Fruit fly (Drosophila melanogaster) whole organism, embryonic: ENCODE results near the gene Dscam2.

Experiments
- Antp ChIP-seq: fragments of 200-800 bp; sonication (Bioruptor generic); optimal IDR thresholded peaks from 3 replicates; lab custom pipeline; 2016; ENCODE audit warnings: missing biosample characterization, missing genetic modification characterization
- B-H1 ChIP-seq: fragments of 200-800 bp; sonication (Bioruptor generic); IDR thresholded peaks from 3 replicates; pipeline ENCODE4 v1.3.6; 2022; ENCODE audit warnings: missing biosample characterization, missing genetic modification characterization
- C15 ChIP-seq: fragments of 200-800 bp; sonication (Bioruptor generic); IDR thresholded peaks from 3 replicates; pipeline ENCODE4 v1.3.6; 2022; ENCODE audit warnings: missing biosample characterization, missing genetic modification characterization
- CG11504 ChIP-seq: fragments of 200-800 bp; sonication (Bioruptor generic); optimal IDR thresholded peaks from 3 replicates; lab custom pipeline; 2019; ENCODE audit warnings: missing biosample characterization, mild to moderate bottlenecking, missing genetic modification characterization, moderate library complexity
- CG11723 ChIP-seq: fragments of 200-800 bp; sonication (Bioruptor generic); optimal IDR thresholded peaks from 2 replicates; lab custom pipeline; 2017; ENCODE audit warnings: missing biosample characterization, mild to moderate bottlenecking, missing genetic modification characterization
- CG12071 ChIP-seq: fragments of 200-800 bp; sonication (Bioruptor generic); optimal IDR thresholded peaks from 3 replicates; lab custom pipeline; 2018; ENCODE audit warnings: missing biosample characterization, mild to moderate bottlenecking, missing genetic modification characterization
- CG12219 ChIP-seq: fragments of 200-800 bp; sonication (Bioruptor generic); optimal IDR thresholded peaks from 3 replicates; lab custom pipeline; 2018; ENCODE audit warnings: missing biosample characterization, mild to moderate bottlenecking, missing genetic modification characterization
- CG12769 ChIP-seq: fragments of 200-800 bp; sonication (Bioruptor generic); optimal IDR thresholded peaks from 2 replicates; lab custom pipeline; 2019; ENCODE audit warnings: missing biosample characterization, mild to moderate bottlenecking, missing genetic modification characterization, moderate library complexity
- CG1529 ChIP-seq: fragments of 200-800 bp; sonication (Bioruptor generic); optimal IDR thresholded peaks from 3 replicates; lab custom pipeline; 2018; ENCODE audit warnings: missing biosample characterization, missing genetic modification characterization
- CG17612 ChIP-seq: fragments of 200-800 bp; sonication (Bioruptor generic); IDR thresholded peaks from 2 replicates; pipeline ENCODE4 v1.3.6; 2022; ENCODE audit warnings: missing biosample characterization, missing genetic modification characterization
- CG17829 ChIP-seq: fragments of 200-800 bp; optimal IDR thresholded peaks from 2 replicates; lab custom pipeline; 2019; ENCODE audit warnings: missing biosample characterization, mild to moderate bottlenecking, missing genetic modification characterization, moderate library complexity
- CG18011 ChIP-seq: fragments of 200-800 bp; sonication (Bioruptor generic); optimal IDR thresholded peaks from 2 replicates; lab custom pipeline; 2017; ENCODE audit warnings: missing biosample characterization, missing genetic modification characterization, mild to moderate bottlenecking, moderate library complexity, missing genotype
- CG18262 ChIP-seq: fragments of 200-800 bp; optimal IDR thresholded peaks from 3 replicates; lab custom pipeline; 2019; ENCODE audit warnings: missing biosample characterization, mild to moderate bottlenecking, missing genetic modification characterization, moderate library complexity
- CG2116 ChIP-seq: fragments of 200-800 bp; sonication (Bioruptor generic); optimal IDR thresholded peaks from 3 replicates; lab custom pipeline; 2018; ENCODE audit warnings: missing biosample characterization, mild to moderate bottlenecking, missing genetic modification characterization
- CG2712 ChIP-seq: fragments of 200-800 bp; optimal IDR thresholded peaks from 3 replicates; lab custom pipeline; 2019; ENCODE audit warnings: missing biosample characterization, mild to moderate bottlenecking, missing genetic modification characterization, moderate library complexity
- CG2875 ChIP-seq: fragments of 200-800 bp; sonication (Bioruptor generic); optimal IDR thresholded peaks from 2 replicates; lab custom pipeline; 2017; ENCODE audit warnings: missing biosample characterization, mild to moderate bottlenecking, missing genetic modification characterization, missing genetic modification reagents
- CG30431 ChIP-seq: fragments of 200-800 bp; sonication (Bioruptor generic); optimal IDR thresholded peaks from 2 replicates; lab custom pipeline; 2017; ENCODE audit warnings: missing biosample characterization, missing genetic modification characterization
- CG3163 ChIP-seq: fragments of 200-800 bp; sonication (Bioruptor generic); optimal IDR thresholded peaks from 3 replicates; lab custom pipeline; 2016; ENCODE audit warnings: missing biosample characterization, missing genetic modification characterization
- CG32767 ChIP-seq: fragments of 200-800 bp; sonication (Bioruptor generic); IDR thresholded peaks from 2 replicates; pipeline ENCODE4 v1.3.6; 2022; ENCODE audit warnings: missing biosample characterization, missing genetic modification characterization
- CG34224 ChIP-seq: fragments of 200-800 bp; sonication (Bioruptor generic); IDR thresholded peaks from 3 replicates; pipeline ENCODE4 v1.3.6; 2022; ENCODE audit warnings: missing biosample characterization, missing genetic modification characterization; ENCODE audit not compliant: partially characterized antibody
- CG3847 ChIP-seq: fragments of 200-800 bp; sonication (Bioruptor generic); IDR thresholded peaks from 2 replicates; pipeline ENCODE4 v1.3.6; 2022; ENCODE audit warnings: missing biosample characterization, missing genetic modification characterization
- CG6683 ChIP-seq: fragments of 200-800 bp; sonication (Bioruptor generic); optimal IDR thresholded peaks from 2 replicates; lab custom pipeline; 2017; ENCODE audit warnings: missing biosample characterization, mild to moderate bottlenecking, missing genetic modification characterization, missing genetic modification reagents
- CG7556 ChIP-seq: fragments of 200-800 bp; sonication (Bioruptor generic); optimal IDR thresholded peaks from 2 replicates; lab custom pipeline; 2017; ENCODE audit warnings: missing biosample characterization, mild to moderate bottlenecking, missing genetic modification characterization
- CG8359 ChIP-seq: fragments of 200-800 bp; sonication (Bioruptor generic); optimal IDR thresholded peaks from 2 replicates; lab custom pipeline; 2017; ENCODE audit warnings: missing biosample characterization, mild to moderate bottlenecking, missing genetic modification characterization, borderline replicate concordance
- CG8924 ChIP-seq: fragments of 200-800 bp; optimal IDR thresholded peaks from 3 replicates; lab custom pipeline; 2019; ENCODE audit warnings: missing biosample characterization, mild to moderate bottlenecking, missing genetic modification characterization, moderate library complexity
- Dfd ChIP-seq, 2 experiments: fragments of >200 bp; optimal IDR thresholded peaks; 2 replicates each; lab custom pipeline; 2017; ENCODE audit warnings: missing biosample characterization in 2 of 2, missing genetic modification characterization in 2 of 2
- E2f2 ChIP-seq: fragments of 200-800 bp; sonication (Bioruptor generic); IDR thresholded peaks from 2 replicates; pipeline ENCODE4 v1.3.6; 2022; ENCODE audit warnings: missing biosample characterization, missing genetic modification characterization
- GATAe ChIP-seq: fragments of 200-800 bp; sonication (Bioruptor generic); conservative IDR thresholded peaks from 2 replicates; pipeline ENCODE4 v1.3.6; 2022; ENCODE audit warnings: missing biosample characterization, missing genetic modification characterization
- Hey ChIP-seq: fragments of 200-800 bp; sonication (Bioruptor generic); optimal IDR thresholded peaks from 3 replicates; lab custom pipeline; 2018; ENCODE audit warnings: missing biosample characterization, mild to moderate bottlenecking, missing genetic modification characterization
- HmgD ChIP-seq: fragments of 200-800 bp; sonication (Bioruptor generic); optimal IDR thresholded peaks from 3 replicates; lab custom pipeline; 2016; ENCODE audit warnings: missing biosample characterization, missing genetic modification characterization
- Hr3 ChIP-seq: fragments of 200-800 bp; sonication (Bioruptor generic); optimal IDR thresholded peaks from 3 replicates; lab custom pipeline; 2016; ENCODE audit warnings: missing biosample characterization, missing genetic modification characterization
- Mrtf ChIP-seq: fragments of 200-800 bp; sonication (Bioruptor generic); IDR thresholded peaks from 3 replicates; pipeline ENCODE4 v1.3.6; 2022; ENCODE audit warnings: missing biosample characterization, missing genetic modification characterization
- Nf-YA ChIP-seq: fragments of 200-800 bp; sonication (Bioruptor generic); IDR thresholded peaks from 2 replicates; pipeline ENCODE4 v1.3.6; 2022; ENCODE audit warnings: missing biosample characterization, missing genetic modification characterization
- al ChIP-seq: fragments of 200-800 bp; sonication (Bioruptor generic); IDR thresholded peaks from 2 replicates; pipeline ENCODE4 v1.3.6; 2022; ENCODE audit warnings: missing biosample characterization, missing genetic modification characterization
- amos ChIP-seq: fragments of 200-800 bp; sonication (Bioruptor generic); IDR thresholded peaks from 2 replicates; pipeline ENCODE4 v1.3.6; 2022; ENCODE audit warnings: missing biosample characterization, missing genetic modification characterization; ENCODE audit not compliant: partially characterized antibody
- aop ChIP-seq: fragments of 200-800 bp; sonication (Bioruptor generic); IDR thresholded peaks from 2 replicates; pipeline ENCODE4 v1.3.6; 2022; ENCODE audit warnings: missing biosample characterization, missing genetic modification characterization
- ap ChIP-seq: fragments of 200-800 bp; sonication (Bioruptor generic); IDR thresholded peaks from 2 replicates; pipeline ENCODE4 v1.3.6; 2022; ENCODE audit warnings: missing biosample characterization, missing genetic modification characterization
- ase ChIP-seq: fragments of 200-800 bp; sonication (Bioruptor generic); IDR thresholded peaks from 3 replicates; pipeline ENCODE4 v1.3.6; 2022; ENCODE audit warnings: missing biosample characterization, missing genetic modification characterization
- cad ChIP-seq: fragments of >200 bp; optimal IDR thresholded peaks from 2 replicates; lab custom pipeline; 2017; ENCODE audit warnings: missing biosample characterization, missing genetic modification characterization
- cas ChIP-seq: fragments of 200-800 bp; sonication (Bioruptor generic); IDR thresholded peaks from 2 replicates; pipeline ENCODE4 v1.3.6; 2022; ENCODE audit warnings: missing biosample characterization, missing genetic modification characterization
- chm ChIP-seq: fragments of 200-800 bp; sonication (Bioruptor generic); IDR thresholded peaks from 2 replicates; pipeline ENCODE4 v1.3.6; 2022; ENCODE audit warnings: missing biosample characterization, missing genetic modification characterization
- croc ChIP-seq: fragments of 200-800 bp; sonication (Bioruptor generic); conservative IDR thresholded peaks from 3 replicates; pipeline ENCODE4 v1.3.6; 2022; ENCODE audit warnings: missing biosample characterization, missing genetic modification characterization
- dimm ChIP-seq: fragments of 200-800 bp; sonication (Bioruptor generic); IDR thresholded peaks from 2 replicates; pipeline ENCODE4 v1.3.6; 2022; ENCODE audit warnings: missing biosample characterization, missing genetic modification characterization
- mld ChIP-seq: fragments of 200-800 bp; sonication (Bioruptor generic); IDR thresholded peaks from 3 replicates; pipeline ENCODE4 v1.3.6; 2022; ENCODE audit warnings: missing biosample characterization, missing genetic modification characterization; ENCODE audit not compliant: partially characterized antibody
- nerfin-2 ChIP-seq: fragments of 200-800 bp; sonication (Bioruptor generic); IDR thresholded peaks from 2 replicates; pipeline ENCODE4 v1.3.6; 2022; ENCODE audit warnings: missing biosample characterization, missing genetic modification characterization; ENCODE audit not compliant: partially characterized antibody
- pzg ChIP-seq: fragments of 200-800 bp; sonication (Bioruptor generic); optimal IDR thresholded peaks from 3 replicates; lab custom pipeline; 2018; ENCODE audit warnings: missing biosample characterization, mild to moderate bottlenecking, missing genetic modification characterization, moderate library complexity
- row ChIP-seq: fragments of 200-800 bp; sonication (Bioruptor generic); IDR thresholded peaks from 3 replicates; pipeline ENCODE4 v1.3.6; 2022; ENCODE audit warnings: missing biosample characterization, missing genetic modification characterization
- seq ChIP-seq: fragments of 200-800 bp; sonication (Bioruptor generic); IDR thresholded peaks from 2 replicates; pipeline ENCODE4 v1.3.6; 2022; ENCODE audit warnings: missing biosample characterization, missing genetic modification characterization
- slbo ChIP-seq: fragments of 200-800 bp; sonication (Bioruptor generic); IDR thresholded peaks from 2 replicates; pipeline ENCODE4 v1.3.6; 2022; ENCODE audit warnings: missing biosample characterization, missing genetic modification characterization
- tio ChIP-seq: fragments of 200-800 bp; sonication (Bioruptor generic); optimal IDR thresholded peaks from 2 replicates; lab custom pipeline; 2017; ENCODE audit warnings: missing biosample characterization, missing genetic modification characterization, inconsistent platforms
- tx ChIP-seq: fragments of 200-800 bp; sonication (Bioruptor generic); optimal IDR thresholded peaks from 2 replicates; lab custom pipeline; 2016; ENCODE audit warnings: missing biosample characterization, missing genetic modification characterization

The Dscam2 gene

DNA sequence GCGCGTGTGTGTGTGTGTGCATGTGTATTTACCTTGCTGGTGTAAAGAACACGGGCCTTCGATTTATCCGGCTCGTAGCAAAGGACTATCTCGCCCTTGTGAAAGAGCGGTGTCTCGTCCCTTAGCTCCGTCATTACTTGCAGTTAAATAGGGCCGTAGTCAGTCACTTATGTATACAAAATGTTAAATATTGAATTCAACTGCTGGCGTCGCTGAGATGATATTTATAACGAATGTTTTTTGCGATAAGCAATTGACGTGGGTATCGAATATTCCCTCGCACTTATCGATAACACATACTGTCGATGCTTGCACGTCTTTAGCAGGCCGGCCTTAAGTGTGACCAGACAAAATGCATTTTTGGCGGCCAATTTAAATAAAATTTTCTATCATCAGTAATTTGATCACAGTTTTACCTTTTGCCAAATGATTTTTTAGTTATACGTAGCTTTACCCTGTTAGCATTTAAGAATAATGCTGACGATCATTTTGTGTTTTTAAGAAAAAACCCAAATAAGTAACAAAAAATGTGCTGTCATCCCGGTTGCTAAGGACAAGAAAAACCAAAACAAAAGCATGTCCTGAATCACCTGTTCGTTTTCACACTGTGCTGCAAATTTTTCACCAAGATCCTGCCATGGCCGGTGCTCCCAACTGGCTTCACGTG is 64.3 kb downstream of the Dscam2 start, which contains the start of the genes msl-3 and BBS1 (continued):
- no peak for TF ChIP-seq CG11504 (tag; lab: Kevin White, UChicago)
- no peak for TF ChIP-seq CG2875 (GFP tag; lab: Kevin White, UChicago)
- TF ChIP-seq CG3847 (GFP tag; lab: Robert Waterston, UW): no peak
- no peak for TF ChIP-seq Antp (GFP tag; lab: Kevin White, UChicago)
- no peak for TF ChIP-seq GATAe (GFP tag; lab: Robert Waterston, UW)
- TF ChIP-seq seq (GFP tag; lab: Robert Waterston, UW): no peak
- no peak for TF ChIP-seq chm
- TF ChIP-seq Dfd (GFP tag; optimal IDR thresholded peaks at IDR 0.05; lab: Kevin White, UChicago): no peak
- no peak for TF ChIP-seq nerfin-2 (GFP tag; lab: Robert Waterston, UW)
- TF ChIP-seq CG12219 (GFP tag; lab: Kevin White, UChicago): no peak
- TF ChIP-seq tio: no peak
- no peak for TF ChIP-seq ap (GFP tag; lab: Robert Waterston, UW)
- no peak for TF ChIP-seq ase (GFP tag; lab: Robert Waterston, UW)
- TF ChIP-seq CG2712 (tag; lab: Kevin White, UChicago): no peak
- TF ChIP-seq croc: no peak
- no peak for TF ChIP-seq B-H1 (GFP tag; lab: Robert Waterston, UW)
- no peak for TF ChIP-seq C15 (GFP tag; lab: Robert Waterston, UW)
- no peak for TF ChIP-seq CG18262 (tag; lab: Kevin White, UChicago)
- no peak for TF ChIP-seq slbo (GFP tag; lab: Robert Waterston, UW)
- no peak for TF ChIP-seq CG32767 (GFP tag; lab: Robert Waterston, UW)
- TF ChIP-seq CG12769 (tag; lab: Kevin White, UChicago): no peak
- TF ChIP-seq al (GFP tag; lab: Robert Waterston, UW): no peak
- no peak for TF ChIP-seq CG11723 (GFP tag; lab: Kevin White, UChicago)
- no peak for TF ChIP-seq Hey (tag; lab: Kevin White, UChicago)
- no peak for TF ChIP-seq Nf-YA (GFP tag; lab: Robert Waterston, UW)
- peak; percentile 72 for TF ChIP-seq amos (GFP tag; lab: Robert Waterston, UW)
- TF ChIP-seq cas (GFP tag; lab: Robert Waterston, UW): no peak
- no peak for TF ChIP-seq CG12071 (GFP tag; lab: Kevin White, UChicago)
- no peak for TF ChIP-seq cad (GFP tag; lab: Kevin White, UChicago)
- TF ChIP-seq CG17829 (tag; lab: Kevin White, UChicago): no peak
- TF ChIP-seq dimm (GFP tag; lab: Robert Waterston, UW): no peak
- TF ChIP-seq row (GFP tag; lab: Robert Waterston, UW): no peak
- TF ChIP-seq CG8924 (tag; lab: Kevin White, UChicago): no peak
- TF ChIP-seq CG30431 (GFP tag; lab: Kevin White, UChicago): no peak
- TF ChIP-seq CG3163 (GFP tag; lab: Kevin White, UChicago): no peak
- no peak for TF ChIP-seq CG18011 (GFP tag; lab: Kevin White, UChicago)
- no peak for TF ChIP-seq Mrtf (GFP tag; lab: Robert Waterston, UW)
- no peak for TF ChIP-seq CG8359
- TF ChIP-seq mld (GFP tag; lab: Robert Waterston, UW): 0 out of 3 replicates have a peak, but pooled peaks have one; percentile 11
- no peak for TF ChIP-seq CG7556 (GFP tag; lab: Kevin White, UChicago)
- TF ChIP-seq pzg (GFP tag; lab: Kevin White, UChicago): peak; percentile 86
- TF ChIP-seq CG34224: peak; percentile 69
- TF ChIP-seq aop (GFP tag; lab: Robert Waterston, UW): no peak
- TF ChIP-seq Hr3 (GFP tag; lab: Kevin White, UChicago): no peak
- no peak for TF ChIP-seq CG1529
- TF ChIP-seq CG17612 (GFP tag; lab: Robert Waterston, UW): no peak
- TF ChIP-seq tx (GFP tag; lab: Kevin White, UChicago): no peak
- no peak for TF ChIP-seq CG6683
- peak; percentile 96 for TF ChIP-seq E2f2 (GFP tag; lab: Robert Waterston, UW)
- peak; percentile 88 for TF ChIP-seq CG2116 (GFP tag; lab: Kevin White, UChicago)
- no peak for TF ChIP-seq HmgD (GFP tag; lab: Kevin White, UChicago)
